Fruit fly (Drosophila melanogaster): ENCODE data around the gene CG13022.

dm6 chr3L:16893647-16894046 lies 45.1 kb downstream of the CG13022 start:
- TF ChIP-seq CG6792 (GFP tag; optimal IDR thresholded peaks at IDR 0.05) (no peak), CG8119 (GFP tag; IDR thresholded peaks at IDR 0.05) (peak; percentile 73), CG10631 (GFP tag; optimal IDR thresholded peaks at IDR 0.05) (no peak), CG3919 (GFP tag; optimal IDR thresholded peaks at IDR 0.05) (no peak), OdsH (GFP tag; optimal IDR thresholded peaks at IDR 0.05) (peak; percentile 29), Lpt (GFP tag; optimal IDR thresholded peaks at IDR 0.05) (no peak), Ets96B (tag; optimal IDR thresholded peaks at IDR 0.05) (no peak)

Data from whole organism, prepupa.